Worm (Caenorhabditis elegans): ENCODE measurements around the gene vha-15.

- TF ChIP-seq flt-1 (GFP tag; IDR thresholded peaks at IDR 0.05) (no peak), ztf-23 (GFP tag; IDR thresholded peaks at IDR 0.05) (no peak)
Observed at ce11 chrX:2204963-2205362, 32.7 kb upstream of the vha-15 start, which contains the start of gene T24C12.4.
